Worm (Caenorhabditis elegans) whole organism, L4 larva: ENCODE data around the gene C56G2.5.

Experiments
- F37D6.2 ChIP-seq: sonication (generic microtip); optimal IDR thresholded peaks from 2 replicates; lab custom pipeline; 2016; ENCODE audit warnings: mild to moderate bottlenecking, missing genetic modification characterization, missing compliant biosample characterization
- F44E2.7 ChIP-seq: fragments of 200-800 bp; sonication (Bioruptor generic); IDR thresholded peaks from 2 replicates; pipeline ENCODE4 v2.1.2; 2022; ENCODE audit warnings: missing genetic modification characterization, missing compliant biosample characterization
- T26A8.4 ChIP-seq: fragments of 200-800 bp; sonication (Bioruptor generic); IDR thresholded peaks from 2 replicates; pipeline ENCODE4 v1.3.6; 2022; ENCODE audit warnings: missing genetic modification characterization, missing compliant biosample characterization
- ZK546.5 ChIP-seq, 2 experiments: sonication (generic microtip); optimal IDR thresholded peaks; 2 replicates each; lab custom pipeline; 2017; ENCODE audit warnings: missing biosample characterization in 2 of 2, missing genetic modification characterization in 2 of 2
- aha-1 ChIP-seq: fragments of 150-350 bp; peaks from one replicate; lab custom pipeline; 2014; ENCODE audit warnings: missing biosample characterization, missing genetic modification characterization
- aly-2 ChIP-seq: sonication (generic microtip); optimal IDR thresholded peaks from 2 replicates; lab custom pipeline; 2018; ENCODE audit warnings: missing biosample characterization, missing genetic modification characterization
- ceh-20 ChIP-seq: fragments of 200-800 bp; sonication (Bioruptor generic); IDR thresholded peaks from 2 replicates; pipeline ENCODE4 v1.3.6; 2022; ENCODE audit warnings: missing genetic modification reagents, missing genetic modification characterization, missing compliant biosample characterization
- ceh-28 ChIP-seq: fragments of 150-350 bp; optimal IDR thresholded peaks from 2 replicates; lab custom pipeline; 2014; ENCODE audit warnings: missing biosample characterization, missing genetic modification reagents, missing genetic modification characterization
- ceh-82 ChIP-seq: sonication (generic microtip); optimal IDR thresholded peaks from 2 replicates; lab custom pipeline; 2017; ENCODE audit warnings: missing biosample characterization, missing genetic modification characterization
- ces-1 ChIP-seq: fragments of 150-350 bp; sonication (generic microtip); optimal IDR thresholded peaks from 4 replicates; lab custom pipeline; 2014; ENCODE audit warnings: missing biosample characterization, missing genetic modification reagents, missing genetic modification characterization
- cey-2 ChIP-seq: sonication (generic microtip); optimal IDR thresholded peaks from 3 replicates; lab custom pipeline; 2017; ENCODE audit warnings: missing genetic modification characterization, mild to moderate bottlenecking, missing compliant biosample characterization, antibody characterized with exemption, borderline replicate concordance; ENCODE audit not compliant: insufficient read depth
- ctbp-1 ChIP-seq: fragments of 200-800 bp; sonication (Bioruptor generic); IDR thresholded peaks from 2 replicates; pipeline ENCODE4 v1.3.6; 2022; ENCODE audit warnings: missing genetic modification reagents, missing genetic modification characterization, missing compliant biosample characterization
- daf-19 ChIP-seq: fragments of 200-800 bp; sonication (Bioruptor generic); conservative IDR thresholded peaks from 2 replicates; pipeline ENCODE4 v1.3.6; 2022; ENCODE audit warnings: missing genetic modification characterization, missing compliant biosample characterization
- daf-8 ChIP-seq: fragments of 200-800 bp; sonication (Bioruptor generic); IDR thresholded peaks from 2 replicates; pipeline ENCODE4 v1.3.6; 2022; ENCODE audit warnings: missing genetic modification characterization, missing compliant biosample characterization
- dmd-6 ChIP-seq: fragments of 200-800 bp; sonication (Bioruptor generic); IDR thresholded peaks from 2 replicates; pipeline ENCODE4 v1.3.6; 2022; ENCODE audit warnings: missing genetic modification reagents, missing genetic modification characterization, missing compliant biosample characterization
- dve-1 ChIP-seq: sonication (generic microtip); optimal IDR thresholded peaks from 2 replicates; lab custom pipeline; 2017; ENCODE audit warnings: antibody characterized with exemption, mild to moderate bottlenecking, missing genetic modification characterization, missing compliant biosample characterization; ENCODE audit not compliant: insufficient read depth
- egl-43 ChIP-seq: fragments of 200-800 bp; sonication (Bioruptor generic); IDR thresholded peaks from 2 replicates; pipeline ENCODE4 v1.3.6; 2022; ENCODE audit warnings: missing genetic modification reagents, missing genetic modification characterization, missing compliant biosample characterization
- fkh-10 ChIP-seq: fragments of 150-350 bp; optimal IDR thresholded peaks from 2 replicates; lab custom pipeline; 2014; ENCODE audit warnings: missing biosample characterization, missing genetic modification reagents, missing genetic modification characterization
- fos-1 ChIP-seq: fragments of 150-350 bp; optimal IDR thresholded peaks from 2 replicates; lab custom pipeline; 2014; ENCODE audit warnings: missing biosample characterization, missing genetic modification characterization
- hlh-11 ChIP-seq: fragments of 200-800 bp; sonication (Bioruptor generic); optimal IDR thresholded peaks from 2 replicates; lab custom pipeline; 2018; ENCODE audit warnings: mild to moderate bottlenecking, missing genetic modification characterization, missing compliant biosample characterization
- hlh-30 ChIP-seq: sonication (generic microtip); optimal IDR thresholded peaks from 2 replicates; lab custom pipeline; 2017; ENCODE audit warnings: antibody characterized with exemption, mild to moderate bottlenecking, missing genetic modification characterization, missing compliant biosample characterization; ENCODE audit not compliant: insufficient read depth
- hmg-1.1 ChIP-seq: fragments of 200-800 bp; sonication (Bioruptor generic); IDR thresholded peaks from 2 replicates; pipeline ENCODE4 v1.3.6; 2022; ENCODE audit warnings: missing genetic modification reagents, missing genetic modification characterization, missing compliant biosample characterization
- lim-7 ChIP-seq: fragments of 200-800 bp; sonication (Bioruptor generic); IDR thresholded peaks from 2 replicates; pipeline ENCODE4 v1.3.6; 2022; ENCODE audit warnings: missing genetic modification characterization, missing compliant biosample characterization
- lin-1 ChIP-seq: fragments of 200-800 bp; sonication (Bioruptor generic); IDR thresholded peaks from 2 replicates; pipeline ENCODE4 v1.3.6; 2022; ENCODE audit warnings: missing genetic modification reagents, missing genetic modification characterization, missing compliant biosample characterization
- lin-39 ChIP-seq: fragments of 150-350 bp; optimal IDR thresholded peaks from 2 replicates; lab custom pipeline; 2014; ENCODE audit warnings: missing biosample characterization, missing genetic modification reagents, missing genetic modification characterization
- lsy-2 ChIP-seq, 2 experiments: fragments of 150-350 bp in 1 of 2; sonication (generic microtip) in 1 of 2; optimal IDR thresholded peaks; 2 replicates each; lab custom pipeline; 2014 to 2017; ENCODE audit warnings: missing biosample characterization in 2 of 2, missing genetic modification characterization in 2 of 2
- madf-5 ChIP-seq, 2 experiments: fragments of 200-800 bp; sonication (Bioruptor generic); IDR thresholded peaks; 2 replicates each; pipeline ENCODE4 v1.3.6; 2022; ENCODE audit warnings: missing compliant biosample characterization in 2 of 2, missing genetic modification characterization in 2 of 2
- mdl-1 ChIP-seq, 2 experiments: fragments of 150-350 bp in 1 of 2; sonication (generic microtip) in 1 of 2; optimal IDR thresholded peaks; 2 replicates each; lab custom pipeline; 2014 to 2017; ENCODE audit warnings: missing biosample characterization in 2 of 2, missing genetic modification characterization in 2 of 2
- mep-1 ChIP-seq: fragments of 150-350 bp; sonication (generic microtip); optimal IDR thresholded peaks from 3 replicates; lab custom pipeline; 2014; ENCODE audit warnings: missing biosample characterization, missing genetic modification characterization
- mes-2 ChIP-seq: sonication (generic microtip); optimal IDR thresholded peaks from 2 replicates; lab custom pipeline; 2016; ENCODE audit warnings: missing genotype, mild to moderate bottlenecking, missing genetic modification characterization, missing compliant biosample characterization; ENCODE audit not compliant: poor library complexity, severe bottlenecking
- mxl-3 ChIP-seq: fragments of 200-800 bp; sonication (Bioruptor generic); optimal IDR thresholded peaks from 2 replicates; lab custom pipeline; 2018; ENCODE audit warnings: mild to moderate bottlenecking, missing genetic modification characterization, missing compliant biosample characterization
- nhr-10 ChIP-seq: fragments of 150-350 bp; optimal IDR thresholded peaks from 2 replicates; lab custom pipeline; 2014; ENCODE audit warnings: missing biosample characterization, missing genetic modification characterization
- nhr-11 ChIP-seq: fragments of 150-350 bp; optimal IDR thresholded peaks from 2 replicates; lab custom pipeline; 2014; ENCODE audit warnings: missing biosample characterization, missing genetic modification characterization
- nhr-237 ChIP-seq: sonication (generic microtip); optimal IDR thresholded peaks from 2 replicates; lab custom pipeline; 2017; ENCODE audit warnings: missing biosample characterization, missing genetic modification characterization
- nhr-25 ChIP-seq: sonication (generic microtip); optimal IDR thresholded peaks from 2 replicates; lab custom pipeline; 2017; ENCODE audit warnings: missing genetic modification characterization, mild to moderate bottlenecking, missing compliant biosample characterization, antibody characterized with exemption, moderate library complexity, borderline replicate concordance; ENCODE audit not compliant: insufficient read depth
- nhr-28 ChIP-seq: fragments of 150-350 bp; optimal IDR thresholded peaks from 2 replicates; lab custom pipeline; 2014; ENCODE audit warnings: missing biosample characterization, missing genetic modification characterization
- nhr-48 ChIP-seq: sonication (generic microtip); optimal IDR thresholded peaks from 2 replicates; lab custom pipeline; 2016; ENCODE audit warnings: mild to moderate bottlenecking, missing genetic modification characterization, missing compliant biosample characterization
- nhr-6 ChIP-seq: fragments of 150-350 bp; optimal IDR thresholded peaks from 2 replicates; lab custom pipeline; 2014; ENCODE audit warnings: missing biosample characterization, missing genetic modification characterization
- saeg-2 ChIP-seq: fragments of 200-800 bp; sonication (Bioruptor generic); IDR thresholded peaks from 2 replicates; pipeline ENCODE4 v1.3.6; 2022; ENCODE audit warnings: missing genetic modification reagents, missing genetic modification characterization, missing compliant biosample characterization
- sdz-12 ChIP-seq: fragments of 200-800 bp; sonication (Bioruptor generic); optimal IDR thresholded peaks from 2 replicates; lab custom pipeline; 2018; ENCODE audit warnings: mild to moderate bottlenecking, missing genetic modification characterization, missing compliant biosample characterization
- set-16 ChIP-seq: fragments of 200-800 bp; sonication (Bioruptor generic); IDR thresholded peaks from 2 replicates; pipeline ENCODE4 v1.3.6; 2022; ENCODE audit warnings: missing genetic modification reagents, missing genetic modification characterization, missing compliant biosample characterization
- skn-1 ChIP-seq: fragments of 150-350 bp; optimal IDR thresholded peaks from 2 replicates; lab custom pipeline; 2014; ENCODE audit warnings: missing biosample characterization, missing genetic modification characterization
- tra-1 ChIP-seq: fragments of 200-800 bp; sonication (Bioruptor generic); IDR thresholded peaks from 2 replicates; pipeline ENCODE4 v1.3.6; 2022; ENCODE audit warnings: missing genetic modification reagents, missing genetic modification characterization, missing compliant biosample characterization
- unc-62 ChIP-seq, 3 experiments: fragments of 150-350 bp in 1 of 3; sonication (generic microtip); optimal IDR thresholded peaks in 2 of 3; peaks in 1 of 3; 1 replicate in 1 of 3; 2 replicates in 2 of 3; lab custom pipeline; 2014 to 2017; ENCODE audit warnings: missing biosample characterization in 3 of 3, missing genetic modification characterization in 3 of 3, missing genetic modification reagents in 3 of 3, missing genotype in 1 of 3
- zag-1 ChIP-seq: fragments of 150-350 bp; optimal IDR thresholded peaks from 2 replicates; lab custom pipeline; 2014; ENCODE audit warnings: missing biosample characterization, missing genetic modification characterization
- zip-2 ChIP-seq: fragments of 150-350 bp; optimal IDR thresholded peaks from 2 replicates; lab custom pipeline; 2014; ENCODE audit warnings: missing biosample characterization, missing genetic modification characterization
- ztf-7 ChIP-seq: fragments of 150-350 bp; optimal IDR thresholded peaks from 2 replicates; lab custom pipeline; 2014; ENCODE audit warnings: missing biosample characterization, missing genetic modification characterization

The C56G2.5 gene

ce11 chrIII:6364395-6364794 is 40.4 kb upstream of the C56G2.5 start (continued):
- TF ChIP-seq cey-2, result no peak
- TF ChIP-seq ztf-7 (tag; lab: Kevin White, UChicago), result no peak
- TF ChIP-seq ZK546.5 (tag; optimal IDR thresholded peaks at IDR 0.05; lab: Kevin White, UChicago), result no peak
- TF ChIP-seq nhr-11 (tag; lab: Kevin White, UChicago), result peak; percentile 15
- no peak for TF ChIP-seq dve-1
- TF ChIP-seq zip-2 (tag; lab: Kevin White, UChicago), result no peak
- TF ChIP-seq F37D6.2 (tag; lab: Kevin White, UChicago), result no peak
- no peak for TF ChIP-seq daf-8
- TF ChIP-seq fkh-10 (GFP tag; lab: Kevin White, UChicago), result no peak
- no peak for TF ChIP-seq F44E2.7 (GFP tag; lab: Robert Waterston, UW)
- no peak for TF ChIP-seq sdz-12 (GFP tag; lab: Kevin White, UChicago)
- peak in 1 of 2 experiments; percentile 18 for TF ChIP-seq mdl-1 (tag; optimal IDR thresholded peaks at IDR 0.05; lab: Kevin White, UChicago)
- no peak for TF ChIP-seq aly-2
- TF ChIP-seq zag-1 (tag; lab: Kevin White, UChicago), result no peak
- TF ChIP-seq mep-1 (tag; lab: Kevin White, UChicago), result no peak
- no peak for TF ChIP-seq ceh-82 (tag; lab: Kevin White, UChicago)
- no peak for TF ChIP-seq mes-2 (tag; lab: Kevin White, UChicago)
- peak; percentile 16 for TF ChIP-seq hlh-11 (tag; lab: Kevin White, UChicago)
- TF ChIP-seq lim-7 (GFP tag; lab: Robert Waterston, UW), result no peak
- TF ChIP-seq unc-62 (GFP tag; optimal IDR thresholded peaks at IDR 0.05 in 1 of 2; lab: Kevin White, UChicago), result peak in 1 of 2 experiments; percentile 99
- TF ChIP-seq unc-62 (tag; optimal IDR thresholded peaks at IDR 0.05; lab: Kevin White, UChicago), result no peak
- no peak for TF ChIP-seq lin-39
- TF ChIP-seq fos-1 (tag; lab: Kevin White, UChicago), result no peak
- no peak for TF ChIP-seq T26A8.4
- no peak for TF ChIP-seq ctbp-1
- no peak for TF ChIP-seq madf-5 (GFP tag; IDR thresholded peaks at IDR 0.05; lab: Robert Waterston, UW)
- TF ChIP-seq nhr-237 (tag; lab: Kevin White, UChicago), result no peak
- no peak for TF ChIP-seq nhr-10 (tag; lab: Kevin White, UChicago)
- TF ChIP-seq nhr-6, result no peak
- no peak for TF ChIP-seq skn-1 (tag; lab: Kevin White, UChicago)
- no peak for TF ChIP-seq egl-43 (GFP tag; lab: Robert Waterston, UW)
- no peak for TF ChIP-seq nhr-48 (tag; lab: Kevin White, UChicago)

- TF ChIP-seq nhr-11 (tag; lab: Kevin White, UChicago) (peak; percentile 28), lsy-2 (tag; optimal IDR thresholded peaks at IDR 0.05; lab: Kevin White, UChicago) (peak in 1 of 2 experiments; percentile 39), dmd-6 (GFP tag; lab: Robert Waterston, UW) (peak; percentile 77), aly-2 (no peak), daf-19 (GFP tag; lab: Robert Waterston, UW) (0 out of 2 replicates have a peak, but pooled peaks have one; percentile 25), hlh-11 (tag; lab: Kevin White, UChicago) (peak; percentile 71), aha-1 (tag; lab: Kevin White, UChicago) (no peak), nhr-28 (tag; lab: Kevin White, UChicago) (peak; percentile 77), ceh-20 (0 out of 2 replicates have a peak, but pooled peaks have one; percentile 16), set-16 (GFP tag; lab: Robert Waterston, UW) (no peak), ceh-28 (tag; lab: Kevin White, UChicago) (no peak), saeg-2 (GFP tag; lab: Robert Waterston, UW) (no peak), hmg-1.1 (0 out of 2 replicates have a peak, but pooled peaks have one; percentile 14), nhr-25 (tag; lab: Kevin White, UChicago) (peak; percentile 25), nhr-48 (tag; lab: Kevin White, UChicago) (peak; percentile 74), nhr-6 (no peak), sdz-12 (GFP tag; lab: Kevin White, UChicago) (no peak), ces-1 (no peak), mdl-1 (tag; optimal IDR thresholded peaks at IDR 0.05; lab: Kevin White, UChicago) (peak in 1 of 2 experiments; percentile 43), dve-1 (peak; percentile 20), T26A8.4 (no peak), mxl-3 (GFP tag; lab: Kevin White, UChicago) (peak; percentile 38), hlh-30 (tag; lab: Kevin White, UChicago) (peak; percentile 69), unc-62 (GFP tag; optimal IDR thresholded peaks at IDR 0.05 in 1 of 2; lab: Kevin White, UChicago) (peak in 1 of 2 experiments; percentile 99), unc-62 (tag; optimal IDR thresholded peaks at IDR 0.05; lab: Kevin White, UChicago) (no peak), mep-1 (tag; lab: Kevin White, UChicago) (peak; percentile 22), lin-1 (GFP tag; lab: Robert Waterston, UW) (no peak), tra-1 (GFP tag; lab: Robert Waterston, UW) (peak; percentile 60; the same call in 1 of the 2 replicates)
Observed at ce11 chrIII:6362323-6362922, 38.4 kb upstream of the C56G2.5 start.
